Worm (Caenorhabditis elegans) whole organism, mixed stage, embryonic: ENCODE data around the gene asp-18.

Experiments
- M03D4.4 ChIP-seq: sonication (generic microtip); optimal IDR thresholded peaks from 2 replicates; lab custom pipeline; 2017; ENCODE audit warnings: mild to moderate bottlenecking, missing genetic modification characterization, missing compliant biosample characterization
- bed-3 ChIP-seq: fragments of 200-800 bp; sonication (Bioruptor generic); optimal IDR thresholded peaks from 3 replicates; lab custom pipeline; 2018; ENCODE audit warnings: mild to moderate bottlenecking, missing genetic modification characterization, moderate library complexity, missing compliant biosample characterization
- blmp-1 ChIP-seq: fragments of 150-350 bp; optimal IDR thresholded peaks from 2 replicates; lab custom pipeline; 2014; ENCODE audit warnings: missing biosample characterization, missing genetic modification characterization
- ceh-39 ChIP-seq: fragments of 150-350 bp; optimal IDR thresholded peaks from 2 replicates; lab custom pipeline; 2014; ENCODE audit warnings: missing biosample characterization, missing genetic modification characterization
- ceh-43 ChIP-seq: fragments of 200-800 bp; sonication (Bioruptor generic); optimal IDR thresholded peaks from 2 replicates; lab custom pipeline; 2018; ENCODE audit warnings: mild to moderate bottlenecking, missing genetic modification characterization, moderate library complexity, missing compliant biosample characterization
- ceh-83 ChIP-seq: fragments of 200-800 bp; sonication (Bioruptor generic); optimal IDR thresholded peaks from 2 replicates; lab custom pipeline; 2018; ENCODE audit warnings: mild to moderate bottlenecking, missing genetic modification characterization, missing compliant biosample characterization
- ces-1 ChIP-seq: fragments of 150-350 bp; optimal IDR thresholded peaks from 2 replicates; lab custom pipeline; 2014; ENCODE audit warnings: missing biosample characterization, missing genetic modification reagents, missing genetic modification characterization
- cnd-1 ChIP-seq: fragments of 200-800 bp; sonication (Bioruptor generic); optimal IDR thresholded peaks from 2 replicates; lab custom pipeline; 2018; ENCODE audit warnings: mild to moderate bottlenecking, missing genetic modification characterization, missing compliant biosample characterization
- drap-1 ChIP-seq: fragments of 200-800 bp; sonication (Bioruptor generic); optimal IDR thresholded peaks from 3 replicates; lab custom pipeline; 2018; ENCODE audit warnings: mild to moderate bottlenecking, missing genetic modification characterization, missing compliant biosample characterization
- elt-1 ChIP-seq: sonication (generic microtip); optimal IDR thresholded peaks from 2 replicates; lab custom pipeline; 2017; ENCODE audit warnings: missing genetic modification characterization, mild to moderate bottlenecking, missing compliant biosample characterization, antibody characterized with exemption, moderate library complexity, borderline replicate concordance; ENCODE audit not compliant: insufficient read depth
- elt-3 ChIP-seq: fragments of 150-350 bp; optimal IDR thresholded peaks from 2 replicates; lab custom pipeline; 2014; ENCODE audit warnings: missing biosample characterization, missing genetic modification characterization
- flh-1 ChIP-seq: fragments of 200-800 bp; sonication (Bioruptor generic); optimal IDR thresholded peaks from 2 replicates; lab custom pipeline; 2018; ENCODE audit warnings: mild to moderate bottlenecking, missing genetic modification characterization, moderate library complexity, missing compliant biosample characterization
- ham-2 ChIP-seq: fragments of 200-800 bp; sonication (Bioruptor generic); optimal IDR thresholded peaks from 2 replicates; lab custom pipeline; 2018; ENCODE audit warnings: mild to moderate bottlenecking, missing genetic modification characterization, missing compliant biosample characterization
- hlh-1 ChIP-seq: fragments of 150-350 bp; optimal IDR thresholded peaks from 2 replicates; lab custom pipeline; 2014; ENCODE audit warnings: missing biosample characterization, missing genetic modification reagents, missing genetic modification characterization
- lin-13 ChIP-seq: fragments of 150-350 bp; optimal IDR thresholded peaks from 2 replicates; lab custom pipeline; 2014; ENCODE audit warnings: missing biosample characterization, missing genetic modification characterization
- lin-32 ChIP-seq: fragments of 200-800 bp; sonication (Bioruptor generic); optimal IDR thresholded peaks from 2 replicates; lab custom pipeline; 2018; ENCODE audit warnings: mild to moderate bottlenecking, missing genetic modification characterization, missing compliant biosample characterization
- lsy-2 ChIP-seq: fragments of 150-350 bp; optimal IDR thresholded peaks from 2 replicates; lab custom pipeline; 2014; ENCODE audit warnings: missing biosample characterization, missing genetic modification characterization
- mab-5 ChIP-seq: fragments of 150-350 bp; optimal IDR thresholded peaks from 2 replicates; lab custom pipeline; 2014; ENCODE audit warnings: missing biosample characterization, missing genetic modification characterization
- mep-1 ChIP-seq: fragments of 150-350 bp; optimal IDR thresholded peaks from 2 replicates; lab custom pipeline; 2017; ENCODE audit warnings: missing biosample characterization, missing genetic modification reagents, missing genetic modification characterization, inconsistent platforms
- mls-2 ChIP-seq: sonication (generic microtip); optimal IDR thresholded peaks from 2 replicates; lab custom pipeline; 2016; ENCODE audit warnings: mild to moderate bottlenecking, missing genetic modification characterization, moderate library complexity, missing compliant biosample characterization
- nhr-12 ChIP-seq: fragments of 150-350 bp; optimal IDR thresholded peaks from 2 replicates; lab custom pipeline; 2014; ENCODE audit warnings: missing biosample characterization, missing genetic modification characterization
- nhr-2 ChIP-seq: fragments of 150-350 bp; optimal IDR thresholded peaks from 2 replicates; lab custom pipeline; 2014; ENCODE audit warnings: missing biosample characterization, missing genetic modification characterization
- nhr-237 ChIP-seq: fragments of 150-350 bp; optimal IDR thresholded peaks from 2 replicates; lab custom pipeline; 2014; ENCODE audit warnings: missing biosample characterization, missing genetic modification characterization
- nhr-28 ChIP-seq: fragments of 150-350 bp; optimal IDR thresholded peaks from 2 replicates; lab custom pipeline; 2014; ENCODE audit warnings: missing biosample characterization, missing genetic modification characterization
- nhr-76 ChIP-seq: sonication (generic microtip); optimal IDR thresholded peaks from 2 replicates; lab custom pipeline; 2017; ENCODE audit warnings: missing biosample characterization, missing genetic modification characterization
- pha-4 ChIP-seq: fragments of 150-350 bp; optimal IDR thresholded peaks from 2 replicates; lab custom pipeline; 2018; ENCODE audit warnings: missing biosample characterization, missing genetic modification reagents, missing genetic modification characterization
- sem-2 ChIP-seq: fragments of 200-800 bp; sonication (Bioruptor generic); optimal IDR thresholded peaks from 2 replicates; lab custom pipeline; 2018; ENCODE audit warnings: mild to moderate bottlenecking, missing genetic modification characterization, missing compliant biosample characterization
- snpc-4 ChIP-seq: fragments of 150-350 bp; optimal IDR thresholded peaks from 2 replicates; lab custom pipeline; 2014; ENCODE audit warnings: missing biosample characterization, missing genetic modification characterization
- sptf-1 ChIP-seq: sonication (generic microtip); optimal IDR thresholded peaks from 2 replicates; lab custom pipeline; 2017; ENCODE audit warnings: mild to moderate bottlenecking, missing genetic modification characterization, moderate library complexity, missing compliant biosample characterization
- tbx-8 ChIP-seq: fragments of 200-800 bp; sonication (Bioruptor generic); optimal IDR thresholded peaks from 2 replicates; lab custom pipeline; 2018; ENCODE audit warnings: mild to moderate bottlenecking, missing genetic modification characterization, moderate library complexity, missing compliant biosample characterization
- unc-120 ChIP-seq: sonication (generic microtip); optimal IDR thresholded peaks from 2 replicates; lab custom pipeline; 2017; ENCODE audit warnings: missing genetic modification characterization, missing compliant biosample characterization; ENCODE audit not compliant: poor library complexity, severe bottlenecking
- unc-39 ChIP-seq: fragments of 150-350 bp; optimal IDR thresholded peaks from 2 replicates; lab custom pipeline; 2014; ENCODE audit warnings: missing biosample characterization, missing genetic modification characterization
- unc-62 ChIP-seq: fragments of 150-350 bp; optimal IDR thresholded peaks from 2 replicates; lab custom pipeline; 2014; ENCODE audit warnings: missing biosample characterization, missing genetic modification reagents, missing genetic modification characterization
- zip-8 ChIP-seq: fragments of 150-350 bp; optimal IDR thresholded peaks from 2 replicates; lab custom pipeline; 2014; ENCODE audit warnings: missing biosample characterization, missing genetic modification characterization
- ztf-11 ChIP-seq: fragments of 150-350 bp; optimal IDR thresholded peaks from 2 replicates; lab custom pipeline; 2014; ENCODE audit warnings: missing biosample characterization, missing genetic modification characterization

asp-18 gene

DNA sequence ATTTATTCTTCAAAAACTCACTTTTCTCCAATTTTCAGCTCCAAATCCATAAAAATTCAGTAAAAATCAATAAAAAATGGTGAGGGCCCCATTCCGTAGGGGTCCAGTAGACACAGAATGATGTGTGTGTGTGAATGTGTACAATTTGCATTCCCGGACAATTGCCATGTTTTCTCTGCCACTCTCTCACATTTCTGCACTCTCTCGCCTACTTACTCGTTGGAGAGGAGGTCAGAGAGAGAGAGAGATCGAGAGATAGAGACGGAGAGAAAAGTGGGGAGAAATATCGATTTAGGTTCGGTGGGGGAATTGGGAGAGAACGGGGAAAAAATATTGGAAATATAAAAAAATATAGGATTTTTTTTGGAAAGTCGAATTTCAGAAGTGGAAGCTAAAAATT is 7.9 kb downstream of the asp-18 start:
- TF ChIP-seq elt-3 (tag; lab: Kevin White, UChicago) (peak; percentile 13), mls-2 (tag; lab: Kevin White, UChicago) (peak; percentile 24), ceh-39 (tag; lab: Kevin White, UChicago) (peak; percentile 99), tbx-8 (GFP tag; lab: Kevin White, UChicago) (no peak), sptf-1 (tag; lab: Kevin White, UChicago) (no peak), nhr-2 (peak; percentile 83), pha-4 (tag; lab: Kevin White, UChicago) (peak; percentile 97), cnd-1 (tag; lab: Kevin White, UChicago) (peak; percentile 50), nhr-28 (no peak), hlh-1 (tag; lab: Kevin White, UChicago) (peak; percentile 92), flh-1 (GFP tag; lab: Kevin White, UChicago) (no peak), nhr-237 (peak; percentile 93), lin-32 (GFP tag; lab: Kevin White, UChicago) (peak; percentile 3), zip-8 (no peak), ztf-11 (tag; lab: Kevin White, UChicago) (peak; percentile 22), sem-2 (GFP tag; lab: Kevin White, UChicago) (no peak), unc-62 (GFP tag; lab: Kevin White, UChicago) (peak; percentile 83), nhr-12 (tag; lab: Kevin White, UChicago) (no peak), unc-120 (tag; lab: Kevin White, UChicago) (peak; percentile 52), lin-13 (tag; lab: Kevin White, UChicago) (peak; percentile 86), elt-1 (tag; lab: Kevin White, UChicago) (no peak), lsy-2 (tag; lab: Kevin White, UChicago) (peak; percentile 89), mep-1 (tag; lab: Kevin White, UChicago) (peak; percentile 80), M03D4.4 (no peak), drap-1 (GFP tag; lab: Kevin White, UChicago) (no peak), snpc-4 (tag; lab: Kevin White, UChicago) (no peak), nhr-76 (no peak), ham-2 (GFP tag; lab: Kevin White, UChicago) (no peak), blmp-1 (tag; lab: Kevin White, UChicago) (no peak), mab-5 (peak; percentile 86), unc-39 (no peak), ces-1 (GFP tag; lab: Kevin White, UChicago) (peak; percentile 96), ceh-43 (GFP tag; lab: Kevin White, UChicago) (no peak), ceh-83 (GFP tag; lab: Kevin White, UChicago) (no peak), bed-3 (GFP tag; lab: Kevin White, UChicago) (no peak)

ce11 chrV:18722510-18723299 is 8.8 kb downstream of the asp-18 start:
- TF ChIP-seq nhr-2 (no peak), mab-5 (no peak), ham-2 (GFP tag; lab: Kevin White, UChicago) (no peak), elt-1 (tag; lab: Kevin White, UChicago) (no peak), zip-8 (no peak), unc-62 (GFP tag; lab: Kevin White, UChicago) (no peak), cnd-1 (tag; lab: Kevin White, UChicago) (no peak), nhr-76 (no peak), blmp-1 (tag; lab: Kevin White, UChicago) (no peak), M03D4.4 (no peak), sptf-1 (tag; lab: Kevin White, UChicago) (no peak), ztf-11 (tag; lab: Kevin White, UChicago) (no peak)

DNA sequence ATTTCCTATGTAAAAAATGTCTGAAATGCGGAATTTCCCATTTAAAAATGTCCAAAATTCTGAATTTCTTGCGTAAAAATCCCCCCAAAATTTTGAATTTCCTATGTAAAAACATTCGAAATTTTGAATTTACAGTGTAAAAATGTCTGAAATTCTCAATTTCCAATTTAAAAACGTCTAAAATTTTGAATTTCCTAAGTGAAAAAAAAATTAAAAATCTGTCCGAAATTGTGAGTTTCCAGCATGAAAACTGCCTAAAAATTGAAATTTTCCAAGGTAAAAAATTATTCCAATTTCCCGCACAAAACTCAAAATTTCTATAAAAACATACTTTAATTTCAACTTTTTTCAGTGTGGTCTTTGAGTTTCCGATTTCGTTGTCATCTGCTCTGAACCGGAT is 9.6 kb downstream of the asp-18 start:
- TF ChIP-seq pha-4 (tag; lab: Kevin White, UChicago) (no peak), ceh-43 (GFP tag; lab: Kevin White, UChicago) (no peak), zip-8 (no peak), nhr-12 (tag; lab: Kevin White, UChicago) (no peak), ceh-39 (tag; lab: Kevin White, UChicago) (no peak), lin-13 (tag; lab: Kevin White, UChicago) (no peak), nhr-76 (no peak), mab-5 (no peak), unc-62 (GFP tag; lab: Kevin White, UChicago) (no peak)
